Worm (Caenorhabditis elegans) whole organism, dauer: ENCODE measurements around the gene B0524.5.

ENCODE experiments used
- unc-62 ChIP-seq: sonication (generic microtip); optimal IDR thresholded peaks from 2 replicates; lab custom pipeline; 2017; ENCODE audit warnings: missing biosample characterization, missing genetic modification reagents, missing genetic modification characterization

The B0524.5 gene

ce11 chrIII:1893851-1894250 lies at the start of gene B0524.5, which contains the start of gene B0524.2:
Gene B0524.5, minus strand, starts transcription at chrIII:1893890.
Gene B0524.2, plus strand, starts transcription at chrIII:1894057.
- TF ChIP-seq unc-62 = no peak

- no peak for TF ChIP-seq unc-62
These were observed 49.8 kb upstream of the B0524.5 start, which contains the start of gene F53A3.1 for ce11 chrIII:1943488-1943887. Gene F53A3.1, minus strand, starts transcription at chrIII:1943637.

- TF ChIP-seq unc-62 = no peak
These were observed 45.9 kb upstream of the B0524.5 start for ce11 chrIII:1939625-1939988.

ce11 chrIII:1938712-1939624 lies 45.3 kb upstream of the B0524.5 start:
- TF ChIP-seq unc-62 = no peak

ce11 chrIII:1937879-1938438 lies 44.3 kb upstream of the B0524.5 start:
- TF ChIP-seq unc-62 = no peak

ce11 chrIII:1934141-1934540 lies 40.5 kb upstream of the B0524.5 start:
- no peak for TF ChIP-seq unc-62

ce11 chrIII:1932018-1932417 lies 38.3 kb upstream of the B0524.5 start:
- no peak for TF ChIP-seq unc-62

ce11 chrIII:1931509-1931908 lies 37.8 kb upstream of the B0524.5 start:
- TF ChIP-seq unc-62 = no peak

- no peak for TF ChIP-seq unc-62
These were observed 37.1 kb upstream of the B0524.5 start for ce11 chrIII:1930714-1931273.

ce11 chrIII:1928741-1929499 lies 35.2 kb upstream of the B0524.5 start:
- no peak for TF ChIP-seq unc-62

ce11 chrIII:1927230-1927629 lies 33.5 kb upstream of the B0524.5 start:
- no peak for TF ChIP-seq unc-62

ce11 chrIII:1926456-1926855 lies 32.8 kb upstream of the B0524.5 start:
- TF ChIP-seq unc-62 = no peak

- TF ChIP-seq unc-62 = no peak
These were observed 32.1 kb upstream of the B0524.5 start for ce11 chrIII:1925786-1926185.

- peak; percentile 55 for TF ChIP-seq unc-62
These were observed 31.4 kb upstream of the B0524.5 start for ce11 chrIII:1925048-1925537.

ce11 chrIII:1923419-1924318 lies 30.0 kb upstream of the B0524.5 start:
- TF ChIP-seq unc-62 = peak; percentile 46

- no peak for TF ChIP-seq unc-62
These were observed 28.8 kb upstream of the B0524.5 start for ce11 chrIII:1922516-1922915.
